Worm (Caenorhabditis elegans) whole organism, L3 larva: ENCODE results near the gene ric-4.

Source experiments
- R02D3.7 ChIP-seq: fragments of 150-350 bp; optimal IDR thresholded peaks from 2 replicates; lab custom pipeline; 2014; ENCODE audit warnings: missing biosample characterization, missing genetic modification characterization
- ZK546.5 ChIP-seq: sonication (generic microtip); optimal IDR thresholded peaks from 2 replicates; lab custom pipeline; 2017; ENCODE audit warnings: missing biosample characterization, missing genetic modification characterization
- elt-3 ChIP-seq, 3 experiments: fragments of 150-350 bp in 1 of 3; sonication (generic microtip) in 2 of 3; optimal IDR thresholded peaks; 2 replicates in 2 of 3; 4 replicates in 1 of 3; lab custom pipeline; 2014 to 2017; ENCODE audit warnings: missing biosample characterization in 3 of 3, missing genetic modification characterization in 3 of 3
- lin-15B ChIP-seq: fragments of 150-350 bp; optimal IDR thresholded peaks from 2 replicates; lab custom pipeline; 2014; ENCODE audit warnings: missing biosample characterization, missing genetic modification characterization
- pqm-1 ChIP-seq: fragments of 150-350 bp; optimal IDR thresholded peaks from 2 replicates; lab custom pipeline; 2017; ENCODE audit warnings: missing biosample characterization, missing genetic modification characterization, inconsistent platforms
- unc-39 ChIP-seq: sonication (generic microtip); optimal IDR thresholded peaks from 4 replicates; lab custom pipeline; 2017; ENCODE audit warnings: missing biosample characterization, missing genetic modification characterization
- zag-1 ChIP-seq: fragments of 150-350 bp; optimal IDR thresholded peaks from 2 replicates; lab custom pipeline; 2014; ENCODE audit warnings: missing biosample characterization, missing genetic modification characterization
- ztf-4 ChIP-seq: fragments of 150-350 bp; optimal IDR thresholded peaks from 2 replicates; lab custom pipeline; 2014; ENCODE audit warnings: missing biosample characterization, missing genetic modification characterization

- no peak for TF ChIP-seq R02D3.7
- TF ChIP-seq zag-1 (tag; lab: Kevin White, UChicago): no peak
- no peak for TF ChIP-seq lin-15B (tag; lab: Kevin White, UChicago)
- no peak for TF ChIP-seq ZK546.5 (tag; lab: Kevin White, UChicago)
- no peak for TF ChIP-seq unc-39 (tag; lab: Kevin White, UChicago)
- TF ChIP-seq elt-3 (tag; optimal IDR thresholded peaks at IDR 0.05; lab: Kevin White, UChicago): no peak
- TF ChIP-seq pqm-1 (tag; lab: Kevin White, UChicago): no peak
- no peak for TF ChIP-seq ztf-4
Measured at ce11 chrV:10285853-10286252, 15.7 kb upstream of the ric-4 start.
